Worm (Caenorhabditis elegans): ENCODE results near the gene Y53F4B.21.

ce11 chrII:15107184-15107583, 17.2 kb downstream of the Y53F4B.21 start:
- no peak for TF ChIP-seq nhr-25 (tag; optimal IDR thresholded peaks at IDR 0.05; ENCODE audit: borderline replicate concordance, insufficient read depth)
- no peak for TF ChIP-seq fos-1 (tag; optimal IDR thresholded peaks at IDR 0.05)
- no peak for TF ChIP-seq aly-2 (tag; optimal IDR thresholded peaks at IDR 0.05)
- TF ChIP-seq mdl-1 (tag; optimal IDR thresholded peaks at IDR 0.05), result no peak
- TF ChIP-seq rbr-2 (tag; optimal IDR thresholded peaks at IDR 0.05), result no peak

Data from whole organism, L4 larva.